Worm (Caenorhabditis elegans): ENCODE measurements around the gene F47B7.4.

The F47B7.4 gene

DNA sequence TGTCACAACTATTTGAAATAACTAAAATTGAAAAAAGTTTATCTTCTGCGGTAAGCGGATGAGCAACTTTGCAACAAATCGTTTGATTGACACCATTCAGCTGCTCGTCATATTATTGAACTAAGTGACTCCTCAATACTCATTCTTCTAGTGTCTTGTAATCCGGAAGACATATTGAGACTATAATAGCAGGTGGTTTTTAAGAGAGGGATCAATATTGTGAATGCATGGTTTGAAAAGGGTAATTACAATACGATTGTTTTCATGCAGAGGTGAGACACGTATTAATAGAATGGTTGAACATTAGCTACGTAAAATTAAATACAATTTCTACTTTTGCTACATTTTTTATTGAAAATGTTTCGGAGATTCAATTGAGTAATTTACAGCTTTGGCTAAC lies 23.3 kb downstream of the F47B7.4 start:
- TF ChIP-seq him-1 (tag; optimal IDR thresholded peaks at IDR 0.05), result no peak
- no peak for TF ChIP-seq W03F9.2 (tag; optimal IDR thresholded peaks at IDR 0.05)
- no peak for TF ChIP-seq dao-5 (tag; optimal IDR thresholded peaks at IDR 0.05)

DNA sequence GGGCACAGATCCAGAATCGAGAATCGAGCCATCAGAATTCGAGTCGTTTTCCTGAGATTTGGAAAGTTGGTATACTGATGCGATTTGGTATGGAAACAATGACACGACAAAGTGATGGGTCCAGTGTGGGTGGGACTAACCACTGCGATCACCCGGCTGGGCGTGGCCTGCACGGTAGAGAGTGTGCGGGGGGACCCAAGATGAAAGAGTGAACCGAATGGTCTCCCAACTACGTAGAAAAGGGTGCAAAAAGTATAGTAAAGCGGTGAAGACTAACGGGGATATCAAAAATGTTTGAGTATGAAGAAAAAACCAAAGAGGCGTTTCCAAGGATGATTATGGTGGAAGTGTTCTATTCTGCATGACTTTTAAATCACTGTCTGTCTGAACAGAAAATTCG lies 24.2 kb downstream of the F47B7.4 start, which contains the start of gene fkh-2:
Gene fkh-2, minus strand, starts transcription at position 101 of the 400 bp plus-strand sequence.
- TF ChIP-seq him-1 (tag; optimal IDR thresholded peaks at IDR 0.05) (no peak), W03F9.2 (tag; optimal IDR thresholded peaks at IDR 0.05) (no peak), dao-5 (tag; optimal IDR thresholded peaks at IDR 0.05) (no peak)

DNA sequence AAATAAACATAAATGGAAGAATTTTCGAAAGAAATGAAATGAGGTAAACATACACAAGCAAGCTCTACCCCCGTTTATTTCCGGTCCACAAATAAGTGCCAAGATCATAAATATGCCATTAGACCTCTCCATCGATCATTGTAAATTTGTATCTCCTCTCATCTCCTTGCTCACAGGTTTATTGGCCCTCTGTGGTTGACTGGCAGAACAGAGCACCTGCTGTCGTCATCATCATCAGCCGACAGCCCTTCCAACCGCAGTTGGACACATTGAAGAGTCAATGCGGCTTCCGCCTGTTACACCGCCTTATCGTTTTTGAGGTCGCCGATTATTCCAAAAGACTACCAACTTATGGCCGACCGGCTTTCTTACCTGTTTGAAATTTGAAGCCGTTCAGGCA lies 27.8 kb downstream of the F47B7.4 start:
- no peak for TF ChIP-seq W03F9.2 (tag; optimal IDR thresholded peaks at IDR 0.05)
- no peak for TF ChIP-seq him-1 (tag; optimal IDR thresholded peaks at IDR 0.05)
- no peak for TF ChIP-seq dao-5 (tag; optimal IDR thresholded peaks at IDR 0.05)

DNA sequence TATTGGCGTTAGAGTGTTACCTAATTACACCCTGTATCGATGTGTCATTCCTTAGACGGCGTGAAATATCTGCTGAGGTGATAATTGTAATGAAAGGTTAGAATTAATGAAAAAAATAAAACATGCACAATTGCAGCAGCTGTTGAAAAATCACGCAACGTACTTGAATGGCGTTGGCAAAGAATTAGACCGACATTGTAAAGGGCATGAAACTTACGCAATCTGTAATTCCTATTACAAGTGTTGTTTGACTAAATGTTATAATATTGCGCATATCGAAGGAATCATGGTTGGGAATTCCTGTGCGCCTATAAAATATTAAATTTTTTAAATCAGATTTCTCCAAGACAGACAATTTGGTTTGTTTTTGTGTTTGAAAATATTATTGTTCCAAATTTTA lies 32.7 kb downstream of the F47B7.4 start, which contains the start of gene tag-18:
Gene tag-18, minus strand, starts transcription at position 305 of the 400 bp plus-strand sequence.
- TF ChIP-seq him-1 (tag; optimal IDR thresholded peaks at IDR 0.05) (no peak), dao-5 (tag; optimal IDR thresholded peaks at IDR 0.05) (no peak), W03F9.2 (tag; optimal IDR thresholded peaks at IDR 0.05) (no peak)

DNA sequence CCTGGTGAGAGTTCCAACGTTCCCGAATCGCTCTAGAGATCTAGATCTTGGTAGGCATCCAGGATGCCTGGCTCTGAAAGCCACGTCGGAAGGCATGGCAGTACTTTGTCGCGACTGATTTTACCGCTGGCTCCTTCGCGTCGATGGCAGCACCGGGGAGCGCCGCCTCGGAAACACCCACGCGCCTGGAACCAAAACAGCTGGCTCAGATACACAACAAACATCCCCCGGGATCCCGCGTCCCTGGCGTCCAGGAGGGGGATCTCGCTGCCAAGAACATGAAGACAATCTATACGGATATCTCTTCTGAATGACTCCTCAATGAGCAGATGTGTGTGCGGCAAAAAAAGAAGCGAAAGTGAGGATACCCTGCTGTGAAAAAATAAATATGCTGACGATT lies 33.1 kb downstream of the F47B7.4 start:
- TF ChIP-seq W03F9.2 (tag; optimal IDR thresholded peaks at IDR 0.05) (no peak), him-1 (tag; optimal IDR thresholded peaks at IDR 0.05) (no peak), dao-5 (tag; optimal IDR thresholded peaks at IDR 0.05) (no peak)

DNA sequence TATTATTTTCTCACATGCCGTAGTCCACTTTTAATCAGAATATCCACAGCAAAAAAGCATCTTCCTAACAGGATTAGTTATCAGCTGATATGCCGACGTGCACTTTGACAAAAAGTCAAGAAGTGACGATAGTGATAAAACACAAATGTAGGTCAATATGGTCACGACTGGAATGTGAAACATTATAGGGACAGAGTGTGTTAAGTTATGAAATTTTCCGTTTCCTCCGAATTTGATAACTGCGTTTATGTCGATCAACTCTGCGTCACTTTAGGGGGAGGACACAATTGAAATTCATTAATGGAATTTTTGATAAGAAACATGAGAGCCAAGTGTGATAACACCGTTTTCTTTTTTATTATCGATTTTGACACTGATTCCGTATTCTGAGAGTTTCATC lies 37.5 kb downstream of the F47B7.4 start, which contains the start of gene aex-4:
Gene aex-4, plus strand, starts transcription at position 312 of the 400 bp plus-strand sequence.
- TF ChIP-seq him-1 (tag; optimal IDR thresholded peaks at IDR 0.05), result no peak
- TF ChIP-seq W03F9.2 (tag; optimal IDR thresholded peaks at IDR 0.05), result no peak
- no peak for TF ChIP-seq dao-5 (tag; optimal IDR thresholded peaks at IDR 0.05)

DNA sequence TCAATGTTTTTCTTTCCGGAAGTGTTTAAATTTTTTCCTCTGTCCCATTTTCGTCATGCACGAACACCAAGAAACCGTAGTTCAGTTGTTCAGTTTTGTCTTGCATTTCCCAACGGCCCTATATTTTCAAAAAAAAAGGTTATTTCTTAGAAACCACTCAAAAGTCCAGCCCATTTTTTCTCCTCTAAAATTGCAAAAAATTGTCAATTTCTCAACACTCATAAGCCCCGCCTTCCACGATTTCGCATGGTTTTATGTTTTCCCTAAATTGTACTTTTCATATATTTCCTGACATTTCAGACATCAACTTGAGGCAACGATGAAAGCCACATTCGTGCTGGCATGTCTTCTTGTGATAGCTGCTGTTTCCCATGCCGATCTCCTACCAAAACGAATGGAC lies 39.2 kb downstream of the F47B7.4 start, which contains the start of gene nlp-1:
Gene nlp-1, plus strand, starts transcription at position 301 of the 400 bp plus-strand sequence.
- TF ChIP-seq him-1 (tag; optimal IDR thresholded peaks at IDR 0.05), result no peak
- TF ChIP-seq W03F9.2 (tag; optimal IDR thresholded peaks at IDR 0.05), result no peak
- no peak for TF ChIP-seq dao-5 (tag; optimal IDR thresholded peaks at IDR 0.05)

DNA sequence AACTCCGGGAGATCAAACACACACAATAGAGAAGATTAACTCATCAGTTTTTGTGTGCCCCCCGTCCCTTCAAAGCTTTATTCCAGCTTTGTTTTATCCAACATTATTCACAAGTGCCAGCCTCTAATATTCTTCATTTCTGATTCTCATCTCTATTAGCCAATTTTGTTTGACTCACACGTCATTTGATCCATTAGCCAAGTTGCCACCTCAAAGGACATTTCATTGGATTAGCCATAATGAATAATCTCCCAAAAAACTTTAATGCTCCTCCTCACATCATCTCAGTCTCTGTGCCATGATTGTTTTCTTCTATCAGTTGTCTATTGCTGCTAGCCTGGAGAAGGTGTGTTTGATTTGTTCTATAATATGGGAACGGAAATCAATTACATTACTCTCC lies 41.0 kb downstream of the F47B7.4 start:
- TF ChIP-seq him-1 (tag; optimal IDR thresholded peaks at IDR 0.05) (no peak), W03F9.2 (tag; optimal IDR thresholded peaks at IDR 0.05) (no peak), dao-5 (tag; optimal IDR thresholded peaks at IDR 0.05) (no peak)

DNA sequence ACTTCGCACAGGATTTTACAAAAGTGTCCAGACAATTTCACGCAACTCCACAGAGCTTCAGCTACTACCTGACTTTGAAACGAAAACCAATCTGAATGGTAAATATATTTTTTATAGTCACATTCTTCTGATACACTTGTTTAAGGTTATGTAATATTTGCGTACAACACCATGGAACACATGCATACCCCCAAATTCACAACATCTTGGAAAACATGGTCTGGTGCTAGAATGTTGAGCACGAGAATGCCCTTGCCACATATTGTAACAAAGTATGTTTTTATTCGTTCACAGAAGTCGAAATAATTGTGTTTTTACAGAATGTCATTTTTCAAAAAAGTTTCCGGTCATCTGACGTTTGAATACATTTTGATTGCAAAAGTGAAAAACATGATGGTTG lies 50.6 kb downstream of the F47B7.4 start:
- TF ChIP-seq him-1 (tag; optimal IDR thresholded peaks at IDR 0.05) (no peak), dao-5 (tag; optimal IDR thresholded peaks at IDR 0.05) (no peak), W03F9.2 (tag; optimal IDR thresholded peaks at IDR 0.05) (no peak)

Data from whole organism, L4/young adult.